Worm (Caenorhabditis elegans) whole organism, L2 larva: ENCODE results near the gene nhr-10.
"Not testable (repeated sequence)": the region's sequence is repeated elsewhere in the genome, so short reads cannot be mapped to it uniquely, and the experiment has no call there.

Source experiments
- C34F6.9 ChIP-seq: fragments of 150-350 bp; optimal IDR thresholded peaks from 2 replicates; lab custom pipeline; 2014; ENCODE audit warnings: missing biosample characterization, missing genetic modification characterization
- F13H6.1 ChIP-seq: sonication (generic microtip); optimal IDR thresholded peaks from 2 replicates; lab custom pipeline; 2016; ENCODE audit warnings: missing genetic modification characterization, missing compliant biosample characterization
- ZK546.5 ChIP-seq: sonication (generic microtip); optimal IDR thresholded peaks from 2 replicates; lab custom pipeline; 2017; ENCODE audit warnings: missing biosample characterization, missing genetic modification characterization
- alr-1 ChIP-seq: fragments of 150-350 bp; optimal IDR thresholded peaks from 2 replicates; lab custom pipeline; 2014; ENCODE audit warnings: missing biosample characterization, missing genetic modification characterization
- aly-2 ChIP-seq: fragments of 150-350 bp; optimal IDR thresholded peaks from 2 replicates; lab custom pipeline; 2014; ENCODE audit warnings: missing biosample characterization, missing genetic modification characterization
- ama-1 ChIP-seq: fragments of 150-350 bp; optimal IDR thresholded peaks from 2 replicates; lab custom pipeline; 2018; ENCODE audit warnings: inconsistent platforms
- ceh-16 ChIP-seq: fragments of 150-350 bp; optimal IDR thresholded peaks from 2 replicates; lab custom pipeline; 2014; ENCODE audit warnings: missing biosample characterization, missing genetic modification characterization
- crh-2 ChIP-seq: sonication (generic microtip); optimal IDR thresholded peaks from 2 replicates; lab custom pipeline; 2017; ENCODE audit warnings: missing biosample characterization, missing genetic modification characterization
- elt-1 ChIP-seq: fragments of 150-350 bp; optimal IDR thresholded peaks from 2 replicates; lab custom pipeline; 2014; ENCODE audit warnings: missing biosample characterization, missing genetic modification characterization
- elt-3 ChIP-seq: sonication (generic microtip); optimal IDR thresholded peaks from 2 replicates; lab custom pipeline; 2017; ENCODE audit warnings: missing biosample characterization, missing genetic modification characterization
- fos-1 ChIP-seq: fragments of 150-350 bp; optimal IDR thresholded peaks from 2 replicates; lab custom pipeline; 2014; ENCODE audit warnings: missing biosample characterization, missing genetic modification characterization
- gmeb-1 ChIP-seq: fragments of 150-350 bp; optimal IDR thresholded peaks from 2 replicates; lab custom pipeline; 2014; ENCODE audit warnings: missing biosample characterization, missing genetic modification characterization
- lin-11 ChIP-seq: fragments of 150-350 bp; sonication (generic microtip); optimal IDR thresholded peaks from 2 replicates; lab custom pipeline; 2014; ENCODE audit warnings: missing biosample characterization, missing genetic modification characterization, inconsistent platforms, mixed read lengths
- lin-13 ChIP-seq: fragments of 150-350 bp; optimal IDR thresholded peaks from 2 replicates; lab custom pipeline; 2014; ENCODE audit warnings: missing biosample characterization, missing genetic modification reagents, missing genetic modification characterization
- lin-39 ChIP-seq: fragments of 150-350 bp; optimal IDR thresholded peaks from 2 replicates; lab custom pipeline; 2014; ENCODE audit warnings: missing biosample characterization, missing genetic modification reagents, missing genetic modification characterization
- lsy-2 ChIP-seq, 2 experiments: fragments of 150-350 bp in 1 of 2; sonication (generic microtip) in 1 of 2; optimal IDR thresholded peaks; 2 replicates each; lab custom pipeline; 2014 to 2017; ENCODE audit warnings: missing biosample characterization in 2 of 2, missing genetic modification characterization in 2 of 2
- mab-5 ChIP-seq: fragments of 150-350 bp; optimal IDR thresholded peaks from 2 replicates; lab custom pipeline; 2014; ENCODE audit warnings: missing biosample characterization, missing genetic modification characterization
- mdl-1 ChIP-seq, 2 experiments: fragments of 150-350 bp in 1 of 2; sonication (generic microtip) in 1 of 2; optimal IDR thresholded peaks; 2 replicates each; lab custom pipeline; 2017; ENCODE audit warnings: missing biosample characterization in 2 of 2, missing genetic modification characterization in 2 of 2
- nhr-11 ChIP-seq: fragments of 150-350 bp; optimal IDR thresholded peaks from 2 replicates; lab custom pipeline; 2014; ENCODE audit warnings: missing biosample characterization, missing genetic modification characterization
- nhr-129 ChIP-seq: fragments of 150-350 bp; optimal IDR thresholded peaks from 2 replicates; lab custom pipeline; 2014; ENCODE audit warnings: missing biosample characterization, missing genetic modification characterization
- nhr-23 ChIP-seq: fragments of 150-350 bp; optimal IDR thresholded peaks from 2 replicates; lab custom pipeline; 2014; ENCODE audit warnings: missing biosample characterization, missing genetic modification reagents, missing genetic modification characterization
- peb-1 ChIP-seq: fragments of 150-350 bp; optimal IDR thresholded peaks from 2 replicates; lab custom pipeline; 2014; ENCODE audit warnings: missing biosample characterization, missing genetic modification characterization
- sma-3 ChIP-seq: sonication (generic microtip); optimal IDR thresholded peaks from 2 replicates; lab custom pipeline; 2016; ENCODE audit warnings: missing genetic modification reagents, missing genetic modification characterization, missing compliant biosample characterization
- sma-9 ChIP-seq, 2 experiments: fragments of 150-350 bp in 1 of 2; sonication (generic microtip) in 1 of 2; optimal IDR thresholded peaks; 2 replicates each; lab custom pipeline; 2014 to 2016; ENCODE audit warnings: missing genetic modification characterization in 2 of 2, mild to moderate bottlenecking in 1 of 2, missing biosample characterization in 1 of 2, missing compliant biosample characterization in 1 of 2, missing genetic modification reagents in 1 of 2, moderate library complexity in 1 of 2
- snpc-4 ChIP-seq: fragments of 150-350 bp; optimal IDR thresholded peaks from 2 replicates; lab custom pipeline; 2014; ENCODE audit warnings: missing biosample characterization, missing genetic modification characterization
- unc-55 ChIP-seq: fragments of 150-350 bp; sonication (generic microtip); optimal IDR thresholded peaks from 3 replicates; lab custom pipeline; 2014; ENCODE audit warnings: missing biosample characterization, missing genetic modification reagents, missing genetic modification characterization
- unc-62 ChIP-seq: fragments of 150-350 bp; optimal IDR thresholded peaks from 2 replicates; lab custom pipeline; 2014; ENCODE audit warnings: missing biosample characterization, missing genetic modification reagents, missing genetic modification characterization
- zag-1 ChIP-seq: fragments of 150-350 bp; optimal IDR thresholded peaks from 2 replicates; lab custom pipeline; 2014; ENCODE audit warnings: missing biosample characterization, missing genetic modification characterization
- ztf-1 ChIP-seq: fragments of 200-800 bp; sonication (Bioruptor generic); conservative IDR thresholded peaks from 2 replicates; pipeline ENCODE4 v1.3.6; 2022; ENCODE audit warnings: missing genetic modification characterization, missing compliant biosample characterization
- ztf-11 ChIP-seq: sonication (generic microtip); optimal IDR thresholded peaks from 2 replicates; lab custom pipeline; 2017; ENCODE audit warnings: missing biosample characterization, missing genetic modification characterization
- ztf-4 ChIP-seq: fragments of 150-350 bp; optimal IDR thresholded peaks from 2 replicates; lab custom pipeline; 2014; ENCODE audit warnings: missing biosample characterization, missing genetic modification characterization

Gene nhr-10

DNA sequence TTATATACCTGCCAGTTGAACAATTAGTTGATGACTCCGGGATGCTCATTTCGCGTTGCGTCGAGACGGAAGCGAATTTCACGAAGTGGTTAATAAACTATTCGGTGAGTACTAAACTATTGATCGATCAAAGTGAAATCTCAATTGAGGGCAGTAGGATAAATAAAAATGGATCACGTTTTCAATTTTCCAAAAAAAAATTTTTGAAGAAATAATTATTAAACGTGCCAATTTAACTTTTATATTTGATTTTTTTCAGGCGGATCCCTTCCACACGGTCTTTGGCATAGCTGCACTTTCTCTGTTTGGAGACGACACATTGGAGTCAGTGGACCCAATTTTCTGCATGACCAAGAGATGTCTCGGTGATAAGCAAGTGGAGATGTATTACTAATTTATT lies 20.8 kb upstream of the nhr-10 start, which contains the start of gene B0280.17:
B0280.17 (minus strand) TSS at position 101 of the 400 bp plus-strand sequence.
- TF ChIP-seq crh-2 (tag; lab: Kevin White, UChicago): no peak

DNA sequence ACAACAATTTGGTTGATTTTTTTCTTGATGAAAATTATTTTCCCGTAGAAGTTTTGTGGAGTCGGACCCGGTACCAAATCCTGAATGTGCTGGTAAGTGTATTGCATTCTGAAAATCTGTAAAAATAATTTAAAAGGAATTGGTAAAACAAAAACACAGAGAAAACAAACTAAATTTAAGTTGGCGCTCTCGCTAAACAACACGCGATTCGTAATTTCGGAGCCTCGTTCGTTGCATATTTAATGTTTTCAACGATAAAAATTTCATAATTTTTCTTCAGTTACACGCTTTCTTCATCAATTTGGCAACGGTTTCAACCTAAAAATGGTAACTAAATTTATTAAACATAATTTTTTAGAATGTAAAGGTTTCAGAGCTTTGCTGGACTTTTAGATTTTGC lies 18.3 kb upstream of the nhr-10 start, which contains the start of the genes pot-1 and ggtb-1:
pot-1 (minus strand) TSS at position 120 of the 400 bp plus-strand sequence.
ggtb-1 (plus strand) TSS at position 208 of the 400 bp plus-strand sequence.
- TF ChIP-seq unc-55 (GFP tag; lab: Kevin White, UChicago) (peak; percentile 55), ama-1 (lab: Kevin White, UChicago) (no peak), C34F6.9 (tag; lab: Kevin White, UChicago) (peak; percentile 47), mab-5 (no peak), ZK546.5 (tag; lab: Kevin White, UChicago) (no peak), lsy-2 (tag; optimal IDR thresholded peaks at IDR 0.05; lab: Kevin White, UChicago) (peak in 1 of 2 experiments; percentile 35), elt-3 (tag; lab: Kevin White, UChicago) (no peak), lin-13 (no peak), gmeb-1 (tag; lab: Kevin White, UChicago) (peak; percentile 7)

DNA sequence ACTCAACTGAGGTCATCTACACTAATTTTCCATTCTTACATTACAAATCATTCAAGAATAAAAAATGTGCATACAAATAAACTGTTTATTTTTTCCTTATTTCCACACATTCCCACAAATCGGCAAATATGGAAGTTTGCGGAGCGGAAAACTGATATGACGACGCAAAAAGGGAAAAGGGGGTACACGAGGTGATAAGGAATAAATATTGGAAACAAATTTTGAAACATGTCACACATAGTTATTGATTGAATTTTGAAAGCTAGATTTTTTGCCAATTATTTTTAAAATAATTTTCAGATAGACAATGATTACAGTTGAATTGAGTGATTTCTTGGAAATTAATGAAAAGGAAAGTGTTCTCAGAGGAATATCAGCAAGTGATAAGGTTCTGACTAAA lies 13.4 kb upstream of the nhr-10 start, which contains the start of gene viro-2:
viro-2 (plus strand) TSS at position 301 of the 400 bp plus-strand sequence.
- TF ChIP-seq ceh-16, elt-1, lin-39 (tag; lab: Kevin White, UChicago): not testable (repeated sequence)

DNA sequence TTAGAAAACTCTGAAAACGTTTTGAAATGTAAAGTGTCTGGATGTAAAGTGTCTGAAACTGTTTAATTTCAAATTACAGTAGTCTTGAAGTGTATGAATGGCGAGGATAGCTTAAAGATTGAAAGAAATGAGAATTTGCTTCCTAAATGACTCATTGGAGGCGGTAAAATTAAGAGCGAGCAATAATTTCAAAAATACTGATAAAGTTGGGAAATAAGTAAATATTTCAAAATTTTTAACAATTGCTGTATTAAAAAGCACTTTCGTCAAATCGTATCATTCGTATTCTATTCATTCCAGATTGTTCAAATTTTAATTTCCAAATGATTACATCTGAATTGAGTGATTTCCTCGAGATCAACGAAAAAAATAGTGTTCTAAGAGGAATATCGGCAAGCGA lies 9.1 kb upstream of the nhr-10 start, which contains the start of gene B0280.2:
B0280.2 (plus strand) TSS at position 301 of the 400 bp plus-strand sequence.
- TF ChIP-seq nhr-129 (no peak), aly-2 (tag; lab: Kevin White, UChicago) (no peak), lin-39 (tag; lab: Kevin White, UChicago) (no peak), sma-3 (GFP tag; lab: Kevin White, UChicago) (no peak), peb-1 (tag; lab: Kevin White, UChicago) (no peak), lin-11 (tag; lab: Kevin White, UChicago) (no peak), crh-2 (tag; lab: Kevin White, UChicago) (no peak), mdl-1 (tag; optimal IDR thresholded peaks at IDR 0.05; lab: Kevin White, UChicago) (no peak), alr-1 (no peak), lin-13 (no peak), nhr-11 (tag; lab: Kevin White, UChicago) (no peak), ztf-1 (no peak), elt-1 (tag; lab: Kevin White, UChicago) (no peak), C34F6.9 (tag; lab: Kevin White, UChicago) (no peak), ztf-4 (no peak), nhr-23 (tag; lab: Kevin White, UChicago) (no peak), zag-1 (tag; lab: Kevin White, UChicago) (no peak), snpc-4 (tag; lab: Kevin White, UChicago) (no peak)

DNA sequence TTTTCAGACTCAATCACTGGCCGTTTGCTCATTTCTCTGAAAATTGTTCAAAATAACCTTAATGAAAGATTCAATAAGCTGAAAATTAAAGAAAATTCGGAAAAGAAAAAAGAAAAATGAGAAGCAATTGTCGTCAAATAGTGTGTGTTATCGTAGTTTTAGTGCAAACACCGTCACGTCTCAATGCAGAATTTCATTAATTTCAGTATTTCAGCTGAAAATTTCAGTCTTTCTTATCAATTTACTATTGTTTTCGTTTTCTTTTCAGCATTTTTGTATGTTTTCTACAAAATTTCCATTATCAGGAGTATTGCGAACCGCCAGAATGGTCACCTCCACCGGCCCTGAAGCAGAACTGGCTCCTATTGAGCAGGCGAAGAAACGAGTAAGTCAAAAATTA lies 7.6 kb upstream of the nhr-10 start, which contains the start of the genes B0280.9 and rpia-1:
B0280.9 (minus strand) TSS at position 36 of the 400 bp plus-strand sequence.
rpia-1 (plus strand) TSS at position 269 of the 400 bp plus-strand sequence.
- TF ChIP-seq gmeb-1 (tag; lab: Kevin White, UChicago) (peak; percentile 26), crh-2 (tag; lab: Kevin White, UChicago) (peak; percentile 33), peb-1 (tag; lab: Kevin White, UChicago) (no peak), F13H6.1 (tag; lab: Kevin White, UChicago) (peak; percentile 7), unc-55 (GFP tag; lab: Kevin White, UChicago) (peak; percentile 60), sma-9 (GFP tag; optimal IDR thresholded peaks at IDR 0.05; lab: Kevin White, UChicago) (peak; percentile 45), sma-9 (tag; optimal IDR thresholded peaks at IDR 0.05; lab: Kevin White, UChicago) (no peak), nhr-129 (peak; percentile 38), zag-1 (tag; lab: Kevin White, UChicago) (no peak), nhr-23 (tag; lab: Kevin White, UChicago) (no peak), unc-62 (GFP tag; lab: Kevin White, UChicago) (no peak), lsy-2 (tag; optimal IDR thresholded peaks at IDR 0.05; lab: Kevin White, UChicago) (peak; percentile 81 to 95), C34F6.9 (tag; lab: Kevin White, UChicago) (peak; percentile 50), lin-11 (tag; lab: Kevin White, UChicago) (no peak), fos-1 (tag; lab: Kevin White, UChicago) (no peak), ztf-11 (no peak), ama-1 (lab: Kevin White, UChicago) (no peak), ztf-4 (no peak)
